Fruit fly (Drosophila melanogaster): Measurements from ENCODE around the gene SclB.

The SclB gene

dm6 chr2L:16848670-16849069 is 10.9 kb downstream of the SclB start, which contains the start of gene CG13284:
Gene CG13284 (minus strand): TSS chr2L:16848716.
- TF ChIP-seq CG7368 (GFP tag; optimal IDR thresholded peaks at IDR 0.05) (no peak), CG10631 (GFP tag; optimal IDR thresholded peaks at IDR 0.05) (no peak), fd85E (GFP tag; optimal IDR thresholded peaks at IDR 0.05) (no peak), CG32006 (GFP tag; optimal IDR thresholded peaks at IDR 0.05) (no peak), Eip93F (GFP tag; optimal IDR thresholded peaks at IDR 0.05) (no peak), CG9139 (GFP tag; optimal IDR thresholded peaks at IDR 0.05) (no peak), fkh (GFP tag; optimal IDR thresholded peaks at IDR 0.05) (no peak), CG6854 (GFP tag; optimal IDR thresholded peaks at IDR 0.05) (no peak), eg (GFP tag; IDR thresholded peaks at IDR 0.05) (no peak), pdm3 (GFP tag; optimal IDR thresholded peaks at IDR 0.05) (no peak), CG6808 (GFP tag; optimal IDR thresholded peaks at IDR 0.05) (no peak), Sox102F (GFP tag; optimal IDR thresholded peaks at IDR 0.05) (no peak), Eip75B (GFP tag; optimal IDR thresholded peaks at IDR 0.05) (no peak), vri (GFP tag; optimal IDR thresholded peaks at IDR 0.05) (no peak), lz (GFP tag; optimal IDR thresholded peaks at IDR 0.05) (no peak), Sox15 (GFP tag; optimal IDR thresholded peaks at IDR 0.05) (no peak), dsx (GFP tag; optimal IDR thresholded peaks at IDR 0.05; ENCODE audit: poor library complexity, severe bottlenecking) (no peak), Gug (GFP tag; IDR thresholded peaks at IDR 0.05) (no peak), OdsH (GFP tag; optimal IDR thresholded peaks at IDR 0.05) (no peak), CG31627 (GFP tag; optimal IDR thresholded peaks at IDR 0.05) (no peak)

- TF ChIP-seq CG6808 (GFP tag; optimal IDR thresholded peaks at IDR 0.05) = no peak
- TF ChIP-seq Eip93F (GFP tag; optimal IDR thresholded peaks at IDR 0.05) = no peak
- no peak for TF ChIP-seq Ets96B (tag; optimal IDR thresholded peaks at IDR 0.05)
- TF ChIP-seq ss (GFP tag; optimal IDR thresholded peaks at IDR 0.05) = no peak
- TF ChIP-seq Lpt (GFP tag; optimal IDR thresholded peaks at IDR 0.05) = no peak
Measured at dm6 chr2L:16850442-16850841, 12.7 kb downstream of the SclB start.

- TF ChIP-seq Lpt (GFP tag; optimal IDR thresholded peaks at IDR 0.05) = no peak
- TF ChIP-seq CG7368 (GFP tag; optimal IDR thresholded peaks at IDR 0.05) = no peak
- TF ChIP-seq CG3032 (tag; optimal IDR thresholded peaks at IDR 0.05) = no peak
- TF ChIP-seq net (GFP tag; optimal IDR thresholded peaks at IDR 0.05) = no peak
- TF ChIP-seq Eip78C (GFP tag) = peak; percentile 36
- 0 out of 2 replicates have a peak, but pooled peaks have one; percentile 20 for TF ChIP-seq CG15336 (GFP tag; IDR thresholded peaks at IDR 0.05)
- TF ChIP-seq CG8119 (GFP tag; IDR thresholded peaks at IDR 0.05) = no peak
- TF ChIP-seq CG34406 (GFP tag; optimal IDR thresholded peaks at IDR 0.05) = no peak
- no peak for TF ChIP-seq CG11294 (GFP tag; IDR thresholded peaks at IDR 0.05)
- TF ChIP-seq CG32006 (GFP tag; optimal IDR thresholded peaks at IDR 0.05) = no peak
- TF ChIP-seq Sox14 (GFP tag; optimal IDR thresholded peaks at IDR 0.05) = no peak
- no peak for TF ChIP-seq CG16779 (tag; optimal IDR thresholded peaks at IDR 0.05)
- no peak for TF ChIP-seq Hr39 (GFP tag; optimal IDR thresholded peaks at IDR 0.05)
Measured at dm6 chr2L:16852318-16852932, 14.7 kb downstream of the SclB start, which contains the start of gene CG31810. Gene CG31810 (minus strand): TSS chr2L:16852368.

- no peak for TF ChIP-seq CG15336 (GFP tag; IDR thresholded peaks at IDR 0.05)
- no peak for TF ChIP-seq CG6163 (GFP tag; IDR thresholded peaks at IDR 0.05)
- no peak for TF ChIP-seq CG8632 (GFP tag; optimal IDR thresholded peaks at IDR 0.05)
- TF ChIP-seq CG1621 (tag; optimal IDR thresholded peaks at IDR 0.05) = no peak
- no peak for TF ChIP-seq Hr39 (GFP tag; optimal IDR thresholded peaks at IDR 0.05)
Measured at dm6 chr2L:16857131-16857530, 19.4 kb downstream of the SclB start.
